Fruit fly (Drosophila melanogaster) whole organism, embryonic: ENCODE measurements around the gene Glys.

Source experiments
- ATbp ChIP-seq: fragments of 200-800 bp; sonication (Bioruptor generic); optimal IDR thresholded peaks from 2 replicates; lab custom pipeline; 2017; ENCODE audit warnings: missing biosample characterization, mild to moderate bottlenecking, missing genetic modification characterization, missing genetic modification reagents
- Aef1 ChIP-seq: fragments of 200-800 bp; sonication (Bioruptor generic); IDR thresholded peaks from 3 replicates; pipeline ENCODE4 v1.3.6; 2022; ENCODE audit warnings: missing biosample characterization, missing genetic modification characterization
- Asciz ChIP-seq: fragments of 200-800 bp; sonication (Bioruptor generic); optimal IDR thresholded peaks from 2 replicates; lab custom pipeline; 2017; ENCODE audit warnings: missing biosample characterization, mild to moderate bottlenecking, missing genetic modification characterization, missing genetic modification reagents
- CG10209 ChIP-seq: fragments of 200-800 bp; sonication (Bioruptor generic); optimal IDR thresholded peaks from 3 replicates; lab custom pipeline; 2017; ENCODE audit warnings: missing biosample characterization, mild to moderate bottlenecking, missing genetic modification characterization, missing genetic modification reagents
- CG11398 ChIP-seq: fragments of 200-800 bp; sonication (Bioruptor generic); optimal IDR thresholded peaks from 2 replicates; lab custom pipeline; 2016; ENCODE audit warnings: missing biosample characterization, missing genetic modification characterization
- CG12391 ChIP-seq: fragments of 200-800 bp; sonication (Bioruptor generic); optimal IDR thresholded peaks from 3 replicates; lab custom pipeline; 2018; ENCODE audit warnings: missing biosample characterization, mild to moderate bottlenecking, missing genetic modification characterization, moderate library complexity
- CG13775 ChIP-seq: fragments of 200-800 bp; sonication (Bioruptor generic); optimal IDR thresholded peaks from 3 replicates; lab custom pipeline; 2017; ENCODE audit warnings: missing biosample characterization, mild to moderate bottlenecking, missing genetic modification characterization
- CG14965 ChIP-seq: fragments of 200-800 bp; sonication (Bioruptor generic); optimal IDR thresholded peaks from 2 replicates; lab custom pipeline; 2016; ENCODE audit warnings: missing biosample characterization, missing genetic modification characterization, borderline replicate concordance
- CG18764 ChIP-seq: fragments of 200-800 bp; sonication (Bioruptor generic); optimal IDR thresholded peaks from 3 replicates; lab custom pipeline; 2016; ENCODE audit warnings: missing biosample characterization, missing genetic modification characterization
- CG2116 ChIP-seq: fragments of 200-800 bp; sonication (Bioruptor generic); optimal IDR thresholded peaks from 3 replicates; lab custom pipeline; 2018; ENCODE audit warnings: missing biosample characterization, mild to moderate bottlenecking, missing genetic modification characterization
- CG2129 ChIP-seq: fragments of 200-800 bp; sonication (Bioruptor generic); IDR thresholded peaks from 2 replicates; pipeline ENCODE4 v1.3.6; 2022; ENCODE audit warnings: missing biosample characterization, missing genetic modification characterization; ENCODE audit not compliant: partially characterized antibody
- CG2712 ChIP-seq: fragments of 200-800 bp; optimal IDR thresholded peaks from 3 replicates; lab custom pipeline; 2019; ENCODE audit warnings: missing biosample characterization, mild to moderate bottlenecking, missing genetic modification characterization, moderate library complexity
- CG2875 ChIP-seq: fragments of 200-800 bp; sonication (Bioruptor generic); optimal IDR thresholded peaks from 2 replicates; lab custom pipeline; 2017; ENCODE audit warnings: missing biosample characterization, mild to moderate bottlenecking, missing genetic modification characterization, missing genetic modification reagents
- CG31365 ChIP-seq: fragments of 200-800 bp; sonication (Bioruptor generic); optimal IDR thresholded peaks from 2 replicates; lab custom pipeline; 2018; ENCODE audit warnings: missing biosample characterization, mild to moderate bottlenecking, missing genetic modification characterization
- CG3726 ChIP-seq: fragments of 200-800 bp; sonication (Bioruptor generic); IDR thresholded peaks from 3 replicates; pipeline ENCODE4, ENCODE4 v1.3.6; 2022; ENCODE audit warnings: missing biosample characterization, missing genetic modification characterization
- CG4424 ChIP-seq: fragments of 200-800 bp; sonication (Bioruptor generic); optimal IDR thresholded peaks from 3 replicates; lab custom pipeline; 2016; ENCODE audit warnings: missing biosample characterization, missing genetic modification characterization
- CG7372 ChIP-seq: fragments of 200-800 bp; sonication (Bioruptor generic); IDR thresholded peaks from 2 replicates; pipeline ENCODE4 v1.3.6; 2022; ENCODE audit warnings: missing biosample characterization, missing genetic modification characterization
- CG7963 ChIP-seq: fragments of 200-800 bp; sonication (Bioruptor generic); IDR thresholded peaks from 3 replicates; pipeline ENCODE4 v1.3.6; 2022; ENCODE audit warnings: missing biosample characterization, missing genetic modification characterization; ENCODE audit not compliant: partially characterized antibody
- CG8765 ChIP-seq: fragments of 200-800 bp; sonication (Bioruptor generic); IDR thresholded peaks from 2 replicates; pipeline ENCODE4 v1.3.6; 2022; ENCODE audit warnings: missing biosample characterization, missing genetic modification characterization
- CG8944 ChIP-seq: fragments of 200-800 bp; sonication (Bioruptor generic); optimal IDR thresholded peaks from 3 replicates; lab custom pipeline; 2016; ENCODE audit warnings: missing biosample characterization, missing genetic modification characterization
- CG9727 ChIP-seq: fragments of 200-800 bp; sonication (Bioruptor generic); optimal IDR thresholded peaks from 3 replicates; lab custom pipeline; 2017; ENCODE audit warnings: missing biosample characterization, mild to moderate bottlenecking, missing genetic modification characterization
- CG9876 ChIP-seq: fragments of 200-800 bp; sonication (Bioruptor generic); optimal IDR thresholded peaks from 2 replicates; lab custom pipeline; 2016; ENCODE audit warnings: missing biosample characterization, missing genetic modification characterization
- CkIIα-i1 ChIP-seq: fragments of 200-800 bp; sonication (Bioruptor generic); IDR thresholded peaks from 2 replicates; pipeline ENCODE4 v1.3.6; 2022; ENCODE audit warnings: missing biosample characterization, missing genetic modification characterization
- Dek ChIP-seq: fragments of 200-800 bp; sonication (Bioruptor generic); optimal IDR thresholded peaks from 3 replicates; lab custom pipeline; 2019; ENCODE audit warnings: missing biosample characterization, mild to moderate bottlenecking, missing genetic modification characterization, moderate library complexity
- Dip2 ChIP-seq: fragments of 200-800 bp; sonication (Bioruptor generic); IDR thresholded peaks from 2 replicates; pipeline ENCODE4 v1.3.6; 2022; ENCODE audit warnings: missing biosample characterization, missing genetic modification characterization
- Fer2 ChIP-seq: fragments of 200-800 bp; sonication (Bioruptor generic); optimal IDR thresholded peaks from 2 replicates; lab custom pipeline; 2018; ENCODE audit warnings: missing biosample characterization, mild to moderate bottlenecking, missing genetic modification characterization, moderate library complexity
- H15 ChIP-seq: fragments of 200-800 bp; sonication (Bioruptor generic); IDR thresholded peaks from 3 replicates; pipeline ENCODE4 v1.3.6; 2022; ENCODE audit warnings: missing biosample characterization, missing genetic modification characterization
- Mad ChIP-seq: fragments of 200-800 bp; sonication (Bioruptor generic); optimal IDR thresholded peaks from 2 replicates; lab custom pipeline; 2016; ENCODE audit warnings: missing biosample characterization, missing genetic modification characterization
- Max ChIP-seq: fragments of 200-800 bp; sonication (Bioruptor generic); optimal IDR thresholded peaks from 2 replicates; lab custom pipeline; 2016; ENCODE audit warnings: missing biosample characterization, mild to moderate bottlenecking, missing genetic modification characterization
- Ssrp ChIP-seq: fragments of 200-800 bp; sonication (Bioruptor generic); optimal IDR thresholded peaks from 2 replicates; lab custom pipeline; 2018; ENCODE audit warnings: missing biosample characterization, mild to moderate bottlenecking, missing genetic modification characterization, moderate library complexity
- bowl ChIP-seq: fragments of 200-800 bp; sonication (Bioruptor generic); IDR thresholded peaks from 2 replicates; pipeline ENCODE4 v1.3.6; 2022; ENCODE audit warnings: missing biosample characterization, missing genetic modification characterization
- cg ChIP-seq: fragments of 200-800 bp; sonication (Bioruptor generic); optimal IDR thresholded peaks from 3 replicates; lab custom pipeline; 2019; ENCODE audit warnings: missing biosample characterization, mild to moderate bottlenecking, missing genetic modification characterization, moderate library complexity
- dm ChIP-seq: fragments of 200-800 bp; sonication (Bioruptor generic); optimal IDR thresholded peaks from 3 replicates; lab custom pipeline; 2016; ENCODE audit warnings: missing biosample characterization, missing genetic modification characterization
- fd3F ChIP-seq: fragments of 200-800 bp; sonication (Bioruptor generic); optimal IDR thresholded peaks from 2 replicates; lab custom pipeline; 2018; ENCODE audit warnings: missing biosample characterization, mild to moderate bottlenecking, missing genetic modification characterization, moderate library complexity
- fd64A ChIP-seq: fragments of 200-800 bp; sonication (Bioruptor generic); optimal IDR thresholded peaks from 3 replicates; lab custom pipeline; 2018; ENCODE audit warnings: missing biosample characterization, mild to moderate bottlenecking, missing genetic modification characterization
- gcm2 ChIP-seq: fragments of 200-800 bp; sonication (Bioruptor generic); optimal IDR thresholded peaks from 2 replicates; lab custom pipeline; 2016; ENCODE audit warnings: missing biosample characterization, missing genetic modification characterization
- gem ChIP-seq: fragments of 200-800 bp; sonication (Bioruptor generic); optimal IDR thresholded peaks from 2 replicates; lab custom pipeline; 2019; ENCODE audit warnings: missing biosample characterization, mild to moderate bottlenecking, missing genetic modification characterization, moderate library complexity
- gsb-n ChIP-seq: fragments of 200-800 bp; sonication (Bioruptor generic); optimal IDR thresholded peaks from 3 replicates; lab custom pipeline; 2018; ENCODE audit warnings: missing biosample characterization, mild to moderate bottlenecking, missing genetic modification characterization
- klu ChIP-seq: fragments of 200-800 bp; sonication (Bioruptor generic); IDR thresholded peaks from 2 replicates; pipeline ENCODE4 v1.3.6; 2022; ENCODE audit warnings: missing biosample characterization, missing genetic modification characterization
- lab ChIP-seq: fragments of 200-800 bp; sonication (Bioruptor generic); optimal IDR thresholded peaks from 3 replicates; lab custom pipeline; 2017; ENCODE audit warnings: missing biosample characterization, missing genetic modification characterization, mild to moderate bottlenecking, moderate library complexity, missing genetic modification reagents
- nom ChIP-seq: fragments of 200-800 bp; sonication (Bioruptor generic); optimal IDR thresholded peaks from 2 replicates; lab custom pipeline; 2017; ENCODE audit warnings: missing biosample characterization, missing genetic modification characterization, mild to moderate bottlenecking, moderate library complexity, missing genetic modification reagents
- otp ChIP-seq: fragments of 200-800 bp; sonication (Bioruptor generic); IDR thresholded peaks from 3 replicates; pipeline ENCODE4, ENCODE4 v1.3.6; 2022; ENCODE audit warnings: missing biosample characterization, missing genetic modification characterization
- pb ChIP-seq: fragments of 200-800 bp; sonication (Bioruptor generic); optimal IDR thresholded peaks from 3 replicates; lab custom pipeline; 2016; ENCODE audit warnings: missing biosample characterization, missing genetic modification characterization
- phol ChIP-seq: fragments of 200-800 bp; sonication (Bioruptor generic); optimal IDR thresholded peaks from 3 replicates; lab custom pipeline; 2018; ENCODE audit warnings: missing biosample characterization, mild to moderate bottlenecking, missing genetic modification characterization, moderate library complexity
- pros ChIP-seq: fragments of 200-800 bp; sonication (Bioruptor generic); optimal IDR thresholded peaks from 3 replicates; lab custom pipeline; 2019; ENCODE audit warnings: missing biosample characterization, mild to moderate bottlenecking, missing genetic modification characterization, moderate library complexity
- stwl ChIP-seq: fragments of 200-800 bp; sonication (Bioruptor generic); optimal IDR thresholded peaks from 3 replicates; lab custom pipeline; 2018; ENCODE audit warnings: missing biosample characterization, mild to moderate bottlenecking, missing genetic modification characterization, moderate library complexity
- tin ChIP-seq: fragments of 200-800 bp; sonication (Bioruptor generic); optimal IDR thresholded peaks from 3 replicates; lab custom pipeline; 2016; ENCODE audit warnings: missing biosample characterization, missing genetic modification characterization
- twi ChIP-seq: fragments of 200-800 bp; optimal IDR thresholded peaks from 2 replicates; lab custom pipeline; 2019; ENCODE audit warnings: missing biosample characterization, mild to moderate bottlenecking, missing genetic modification characterization, moderate library complexity

Gene Glys

dm6 chr3R:15196134-15197034 is 49.1 kb upstream of the Glys start, which contains the start of the genes Kpc1 and CG42542 (continued):
- TF ChIP-seq CG13775 (GFP tag; lab: Kevin White, UChicago) (peak; percentile 81), CG12391 (tag; lab: Kevin White, UChicago) (peak; percentile 85), CG9876 (GFP tag; lab: Kevin White, UChicago) (peak; percentile 55), Max (GFP tag; lab: Kevin White, UChicago) (peak; percentile 77), CG2712 (peak; percentile 31), cg (GFP tag; lab: Kevin White, UChicago) (no peak), CG4424 (GFP tag; lab: Kevin White, UChicago) (peak; percentile 59), fd64A (GFP tag; lab: Kevin White, UChicago) (no peak), CG10209 (GFP tag; lab: Kevin White, UChicago) (peak; percentile 66), CG3726 (GFP tag; lab: Robert Waterston, UW) (no peak), CG8944 (GFP tag; lab: Kevin White, UChicago) (peak; percentile 59), CG7963 (GFP tag; lab: Robert Waterston, UW) (peak; percentile 28; the same call in 2 of the 3 replicates), dm (GFP tag; lab: Kevin White, UChicago) (peak; percentile 42), Dek (tag; lab: Kevin White, UChicago) (peak; percentile 74), phol (peak; percentile 54), fd3F (GFP tag; lab: Kevin White, UChicago) (peak; percentile 29), gem (tag; lab: Kevin White, UChicago) (no peak), stwl (tag; lab: Kevin White, UChicago) (peak; percentile 87), CG2116 (peak; percentile 59), CG9727 (peak; percentile 73), Asciz (GFP tag; lab: Kevin White, UChicago) (no peak), CG2129 (GFP tag; lab: Robert Waterston, UW) (peak; percentile 75), gsb-n (peak; percentile 4), ATbp (GFP tag; lab: Kevin White, UChicago) (peak; percentile 44), lab (GFP tag; lab: Kevin White, UChicago) (peak; percentile 82), CG2875 (GFP tag; lab: Kevin White, UChicago) (no peak), CG31365 (tag; lab: Kevin White, UChicago) (no peak), CG11398 (GFP tag; lab: Kevin White, UChicago) (no peak), H15 (GFP tag; lab: Robert Waterston, UW) (0 out of 3 replicates have a peak, but pooled peaks have one; percentile 42), nom (GFP tag; lab: Kevin White, UChicago) (no peak), CkIIα-i1 (GFP tag; lab: Robert Waterston, UW) (no peak), otp (GFP tag; lab: Robert Waterston, UW) (peak; percentile 67; the same call in 1 of the 3 replicates), CG14965 (no peak), CG7372 (GFP tag; lab: Robert Waterston, UW) (peak; percentile 44), twi (tag; lab: Kevin White, UChicago) (peak; percentile 48), bowl (0 out of 2 replicates have a peak, but pooled peaks have one; percentile 39), pros (GFP tag; lab: Kevin White, UChicago) (no peak), klu (GFP tag; lab: Robert Waterston, UW) (no peak), Ssrp (peak; percentile 62), Mad (GFP tag; lab: Kevin White, UChicago) (peak; percentile 66), gcm2 (GFP tag; lab: Kevin White, UChicago) (peak; percentile 78), Aef1 (GFP tag; lab: Robert Waterston, UW) (no peak), tin (GFP tag; lab: Kevin White, UChicago) (peak; percentile 76), Dip2 (GFP tag; lab: Robert Waterston, UW) (no peak), Fer2 (peak; percentile 12), CG18764 (GFP tag; lab: Kevin White, UChicago) (peak; percentile 63), pb (peak; percentile 64), CG8765 (GFP tag; lab: Robert Waterston, UW) (no peak; the same call in 1 of the 2 replicates)
